Fruit fly (Drosophila melanogaster): ENCODE data around the gene CG32100.

Gene CG32100

dm6 chr3L:12266343-12267287, 713 bp upstream of the CG32100 start, which contains the start of gene app (continued):
- TF ChIP-seq CG4820 (GFP tag; optimal IDR thresholded peaks at IDR 0.05) (peak; percentile 79), HLH3B (GFP tag; IDR thresholded peaks at IDR 0.05) (peak; percentile 94), E2f1 (GFP tag; IDR thresholded peaks at IDR 0.05) (peak; percentile 91), HHEX (GFP tag; optimal IDR thresholded peaks at IDR 0.05) (peak; percentile 86), CG5953 (GFP tag; IDR thresholded peaks at IDR 0.05) (peak; percentile 90), vfl (GFP tag; optimal IDR thresholded peaks at IDR 0.05) (peak; percentile 8), MBD-R2 (GFP tag; IDR thresholded peaks at IDR 0.05) (peak; percentile 59; the same call in 1 of the 2 replicates), CG6683 (GFP tag; optimal IDR thresholded peaks at IDR 0.05) (peak; percentile 55), zf30C (GFP tag; optimal IDR thresholded peaks at IDR 0.05) (no peak), CG7271 (tag; optimal IDR thresholded peaks at IDR 0.05) (peak; percentile 93), crp (GFP tag; optimal IDR thresholded peaks at IDR 0.05) (no peak), luna (GFP tag; optimal IDR thresholded peaks at IDR 0.05) (peak; percentile 61), ind (GFP tag; optimal IDR thresholded peaks at IDR 0.05) (peak; percentile 81), sc (optimal IDR thresholded peaks at IDR 0.05) (no peak), sc (GFP tag; optimal IDR thresholded peaks at IDR 0.05) (peak; percentile 77), nau (GFP tag; optimal IDR thresholded peaks at IDR 0.05) (peak; percentile 71), bcd (GFP tag; optimal IDR thresholded peaks at IDR 0.05) (peak; percentile 92), h (optimal IDR thresholded peaks at IDR 0.05) (no peak), Oaz (GFP tag; IDR thresholded peaks at IDR 0.05) (peak; percentile 81), maf-S (GFP tag; optimal IDR thresholded peaks at IDR 0.05) (peak; percentile 73), klu (GFP tag; IDR thresholded peaks at IDR 0.05) (peak; percentile 69), CG12071 (GFP tag; optimal IDR thresholded peaks at IDR 0.05) (peak; percentile 87), bowl (GFP tag; IDR thresholded peaks at IDR 0.05) (peak; percentile 78), dpn (GFP tag; optimal IDR thresholded peaks at IDR 0.05) (peak; percentile 81 to 84), p53 (GFP tag; optimal IDR thresholded peaks at IDR 0.05) (peak; percentile 38), sna (GFP tag; IDR thresholded peaks at IDR 0.05; ENCODE audit: partially characterized antibody) (no peak), CG2889 (GFP tag; IDR thresholded peaks at IDR 0.05) (peak; percentile 79), CG9215 (GFP tag; IDR thresholded peaks at IDR 0.05) (no peak; the same call in 1 of the 2 replicates), BtbVII (GFP tag; optimal IDR thresholded peaks at IDR 0.05) (peak; percentile 80), cad (GFP tag; optimal IDR thresholded peaks at IDR 0.05) (no peak), sob (GFP tag; IDR thresholded peaks at IDR 0.05) (peak; percentile 89), da (GFP tag; optimal IDR thresholded peaks at IDR 0.05) (no peak), CG8388 (GFP tag; optimal IDR thresholded peaks at IDR 0.05) (peak; percentile 75), Mrtf (GFP tag; IDR thresholded peaks at IDR 0.05) (peak; percentile 82), jing (GFP tag; optimal IDR thresholded peaks at IDR 0.05) (peak; percentile 78), lbe (GFP tag; optimal IDR thresholded peaks at IDR 0.05) (peak; percentile 90), tgo (GFP tag; IDR thresholded peaks at IDR 0.05) (peak; percentile 91), slbo (GFP tag; IDR thresholded peaks at IDR 0.05) (peak; percentile 90), CG4424 (GFP tag; optimal IDR thresholded peaks at IDR 0.05) (peak; percentile 72), Nf-YB (GFP tag; optimal IDR thresholded peaks at IDR 0.05) (peak; percentile 53), Tbp (GFP tag; optimal IDR thresholded peaks at IDR 0.05) (no peak), odd (GFP tag; optimal IDR thresholded peaks at IDR 0.05) (peak; percentile 85), Mad (GFP tag; optimal IDR thresholded peaks at IDR 0.05) (peak; percentile 80), CG14710 (tag; optimal IDR thresholded peaks at IDR 0.05) (peak; percentile 94), CG17829 (tag; optimal IDR thresholded peaks at IDR 0.05) (peak; percentile 84), scrt (GFP tag; optimal IDR thresholded peaks at IDR 0.05) (peak; percentile 80), E2f2 (GFP tag; IDR thresholded peaks at IDR 0.05) (peak; percentile 66), Camta (GFP tag; optimal IDR thresholded peaks at IDR 0.05) (peak; percentile 62), Lhr (GFP tag; optimal IDR thresholded peaks at IDR 0.05) (peak; percentile 71), pros (GFP tag; optimal IDR thresholded peaks at IDR 0.05) (peak; percentile 2)

Measured in whole organism, embryonic.